Worm (Caenorhabditis elegans) whole organism, mixed stage, embryonic: ENCODE results near the gene C34D4.10.

ENCODE experiments used
- lin-13 ChIP-seq: fragments of 150-350 bp; optimal IDR thresholded peaks from 2 replicates; lab custom pipeline; 2014; ENCODE audit warnings: missing biosample characterization, missing genetic modification characterization
- lin-32 ChIP-seq: fragments of 200-800 bp; sonication (Bioruptor generic); optimal IDR thresholded peaks from 2 replicates; lab custom pipeline; 2018; ENCODE audit warnings: mild to moderate bottlenecking, missing genetic modification characterization, missing compliant biosample characterization
- mab-5 ChIP-seq: fragments of 150-350 bp; optimal IDR thresholded peaks from 2 replicates; lab custom pipeline; 2014; ENCODE audit warnings: missing biosample characterization, missing genetic modification characterization
- mep-1 ChIP-seq: fragments of 150-350 bp; optimal IDR thresholded peaks from 2 replicates; lab custom pipeline; 2017; ENCODE audit warnings: missing biosample characterization, missing genetic modification reagents, missing genetic modification characterization, inconsistent platforms
- nhr-237 ChIP-seq: fragments of 150-350 bp; optimal IDR thresholded peaks from 2 replicates; lab custom pipeline; 2014; ENCODE audit warnings: missing biosample characterization, missing genetic modification characterization
- pha-4 ChIP-seq: fragments of 150-350 bp; optimal IDR thresholded peaks from 2 replicates; lab custom pipeline; 2018; ENCODE audit warnings: missing biosample characterization, missing genetic modification reagents, missing genetic modification characterization
- unc-62 ChIP-seq: fragments of 150-350 bp; optimal IDR thresholded peaks from 2 replicates; lab custom pipeline; 2014; ENCODE audit warnings: missing biosample characterization, missing genetic modification reagents, missing genetic modification characterization
- ztf-11 ChIP-seq: fragments of 150-350 bp; optimal IDR thresholded peaks from 2 replicates; lab custom pipeline; 2014; ENCODE audit warnings: missing biosample characterization, missing genetic modification characterization

DNA sequence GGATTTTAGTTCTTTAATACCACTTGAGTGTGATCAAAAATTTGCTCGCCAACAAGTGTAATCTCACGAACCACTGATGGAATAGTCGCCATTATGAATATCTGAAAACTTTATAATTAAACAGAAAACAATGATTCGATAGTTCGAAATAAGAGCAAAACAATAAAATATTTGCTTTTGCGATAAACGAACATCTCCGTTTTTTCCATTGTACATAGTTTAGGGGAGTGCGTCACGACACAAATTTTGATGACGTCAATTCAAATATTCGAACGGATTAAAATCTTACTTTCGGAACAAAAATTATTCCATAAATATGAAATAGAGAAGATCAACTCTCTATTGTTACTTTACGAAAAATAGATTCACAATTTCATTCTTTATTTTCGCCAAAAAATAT, 12.8 kb upstream of the C34D4.10 start, which contains the start of gene mutd-1:
- TF ChIP-seq mep-1 (tag; lab: Kevin White, UChicago) (no peak), pha-4 (no peak), unc-62 (GFP tag; lab: Kevin White, UChicago) (no peak), lin-32 (GFP tag; lab: Kevin White, UChicago) (no peak), ztf-11 (tag; lab: Kevin White, UChicago) (no peak), lin-13 (no peak), nhr-237 (tag; lab: Kevin White, UChicago) (no peak), mab-5 (no peak)
